Fruit fly (Drosophila melanogaster): Measurements from ENCODE around the gene U2af38.

Gene U2af38

DNA sequence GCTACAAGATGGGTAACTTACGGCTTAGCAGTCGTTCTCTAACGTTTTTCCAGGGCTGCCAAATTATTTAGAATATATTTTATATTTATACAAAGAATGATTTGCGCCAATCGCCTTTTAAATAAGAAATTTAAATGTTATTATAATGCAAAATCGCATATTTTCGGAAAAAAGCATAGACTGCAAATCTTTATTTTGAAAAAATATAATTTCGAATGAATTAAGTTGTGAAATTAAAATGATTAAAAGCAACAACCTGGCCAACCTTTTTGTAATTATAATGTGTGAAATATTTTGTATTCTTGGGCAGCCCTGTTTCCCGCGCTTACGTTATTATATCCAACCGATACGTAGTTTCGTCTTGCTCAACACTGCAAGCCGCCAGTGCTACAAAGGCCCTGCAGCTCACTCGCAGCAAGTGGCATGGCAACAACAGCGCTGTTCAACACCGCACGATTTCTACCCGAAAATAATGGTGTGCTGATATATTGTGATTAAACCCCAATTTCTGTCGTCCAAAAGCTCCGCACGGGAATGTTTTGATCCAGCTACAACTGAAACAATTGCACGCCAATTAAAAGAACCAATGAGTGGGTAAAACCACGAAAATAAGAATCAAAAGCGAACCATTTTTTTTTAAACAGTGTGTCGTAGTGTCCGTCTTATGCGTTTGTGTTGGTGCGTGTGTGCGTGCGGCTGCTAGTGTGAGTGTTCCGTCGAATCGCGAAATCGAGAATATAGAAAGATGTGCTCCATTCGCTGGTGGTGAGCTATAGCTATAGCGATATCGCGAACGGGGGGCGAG lies 3.2 kb upstream of the U2af38 start, which contains the start of gene Pi3K21B (continued):
- TF ChIP-seq CG1832 (GFP tag; optimal IDR thresholded peaks at IDR 0.05) (no peak), kah (GFP tag; optimal IDR thresholded peaks at IDR 0.05) (peak; percentile 89), pnt (GFP tag; optimal IDR thresholded peaks at IDR 0.05) (peak; percentile 79), run (tag; optimal IDR thresholded peaks at IDR 0.05) (peak; percentile 67), Camta (GFP tag; optimal IDR thresholded peaks at IDR 0.05) (peak; percentile 90), CG15269 (tag; optimal IDR thresholded peaks at IDR 0.05) (peak; percentile 93), Asciz (GFP tag; optimal IDR thresholded peaks at IDR 0.05) (peak; percentile 67), gcm2 (GFP tag; optimal IDR thresholded peaks at IDR 0.05) (peak; percentile 77), ewg (GFP tag; optimal IDR thresholded peaks at IDR 0.05) (peak; percentile 74), lab (GFP tag; optimal IDR thresholded peaks at IDR 0.05) (peak; percentile 92), Dp (GFP tag; optimal IDR thresholded peaks at IDR 0.05) (peak; percentile 87), luna (GFP tag; optimal IDR thresholded peaks at IDR 0.05) (peak; percentile 82), odd (GFP tag; optimal IDR thresholded peaks at IDR 0.05) (peak; percentile 75), vvl (GFP tag; IDR thresholded peaks at IDR 0.05) (peak; percentile 91), nmo (GFP tag; optimal IDR thresholded peaks at IDR 0.05) (peak; percentile 93), CG10274 (GFP tag; optimal IDR thresholded peaks at IDR 0.05) (peak; percentile 50), tin (GFP tag; optimal IDR thresholded peaks at IDR 0.05) (peak; percentile 94), Trl (optimal IDR thresholded peaks at IDR 0.05) (no peak), Trl (GFP tag; optimal IDR thresholded peaks at IDR 0.05) (peak; percentile 96), YL-1 (GFP tag; optimal IDR thresholded peaks at IDR 0.05) (peak; percentile 75), cas (GFP tag; IDR thresholded peaks at IDR 0.05) (peak; percentile 30; the same call in 1 of the 2 replicates), HLHmδ (GFP tag; optimal IDR thresholded peaks at IDR 0.05) (peak; percentile 90), Opbp (GFP tag; IDR thresholded peaks at IDR 0.05; ENCODE audit: partially characterized antibody) (peak; percentile 54; the same call in 1 of the 3 replicates), CG15601 (tag; optimal IDR thresholded peaks at IDR 0.05) (peak; percentile 87), D19A (tag; optimal IDR thresholded peaks at IDR 0.05) (peak; percentile 78), CG14965 (GFP tag; optimal IDR thresholded peaks at IDR 0.05; ENCODE audit: borderline replicate concordance) (peak; percentile 55), her (GFP tag; optimal IDR thresholded peaks at IDR 0.05) (peak; percentile 89), Ptx1 (GFP tag; IDR thresholded peaks at IDR 0.05) (peak; percentile 87), CG34422 (GFP tag; IDR thresholded peaks at IDR 0.05) (no peak; the same call in 1 of the 3 replicates), Xrp1 (GFP tag; IDR thresholded peaks at IDR 0.05) (peak; percentile 83), Six4 (GFP tag; optimal IDR thresholded peaks at IDR 0.05) (peak; percentile 84), CG6791 (GFP tag; IDR thresholded peaks at IDR 0.05; ENCODE audit: partially characterized antibody) (peak; percentile 73), dmrt11E (tag; optimal IDR thresholded peaks at IDR 0.05) (peak; percentile 88), Dref (GFP tag; IDR thresholded peaks at IDR 0.05) (peak; percentile 43), shn (GFP tag; optimal IDR thresholded peaks at IDR 0.05) (peak; percentile 93), Ssrp (tag; optimal IDR thresholded peaks at IDR 0.05) (peak; percentile 90), mirr (GFP tag; optimal IDR thresholded peaks at IDR 0.05) (peak; percentile 73), Atf6 (GFP tag; IDR thresholded peaks at IDR 0.05) (peak; percentile 82), Abd-B (GFP tag; optimal IDR thresholded peaks at IDR 0.05) (peak; percentile 92), CG18619 (GFP tag; optimal IDR thresholded peaks at IDR 0.05) (peak; percentile 87), CG7786 (GFP tag; optimal IDR thresholded peaks at IDR 0.05) (peak; percentile 95), CG13287 (GFP tag; IDR thresholded peaks at IDR 0.05; ENCODE audit: partially characterized antibody) (peak; percentile 44; the same call in 1 of the 2 replicates), Deaf1 (tag; optimal IDR thresholded peaks at IDR 0.05) (peak; percentile 28), CG18011 (GFP tag; optimal IDR thresholded peaks at IDR 0.05) (peak; percentile 80), Doc2 (GFP tag; IDR thresholded peaks at IDR 0.05) (no peak), CG11695 (GFP tag; IDR thresholded peaks at IDR 0.05) (peak; percentile 80), B-H2 (GFP tag; optimal IDR thresholded peaks at IDR 0.05) (peak; percentile 94), CG7372 (GFP tag; IDR thresholded peaks at IDR 0.05) (peak; percentile 80)
